Worm (Caenorhabditis elegans): ENCODE results near the gene F31B12.3.

Gene F31B12.3

ce11 chrX:10772165-10772584, 48.2 kb downstream of the F31B12.3 start (continued):
- TF ChIP-seq nhr-11 (tag; optimal IDR thresholded peaks at IDR 0.05) (no peak), nhr-25 (tag; optimal IDR thresholded peaks at IDR 0.05) (peak; percentile 73), lin-11 (tag; optimal IDR thresholded peaks at IDR 0.05) (no peak), gmeb-1 (tag; optimal IDR thresholded peaks at IDR 0.05) (peak; percentile 70), fos-1 (tag; optimal IDR thresholded peaks at IDR 0.05) (peak; percentile 95), sma-9 (GFP tag; optimal IDR thresholded peaks at IDR 0.05) (peak; percentile 100), sma-9 (tag; optimal IDR thresholded peaks at IDR 0.05) (no peak), nhr-129 (tag; optimal IDR thresholded peaks at IDR 0.05) (peak; percentile 94), ztf-4 (tag; optimal IDR thresholded peaks at IDR 0.05) (peak; percentile 80), peb-1 (tag; optimal IDR thresholded peaks at IDR 0.05) (no peak), C34F6.9 (tag; optimal IDR thresholded peaks at IDR 0.05) (peak; percentile 52), egl-27 (tag; optimal IDR thresholded peaks at IDR 0.05) (peak; percentile 61), ztf-1 (GFP tag; conservative IDR thresholded peaks at IDR 0.05) (no peak), crh-2 (tag; optimal IDR thresholded peaks at IDR 0.05) (peak; percentile 84), nhr-237 (tag; optimal IDR thresholded peaks at IDR 0.05) (no peak), unc-55 (GFP tag; optimal IDR thresholded peaks at IDR 0.05) (no peak)

ce11 chrX:10770988-10771496, 49.4 kb downstream of the F31B12.3 start:
- TF ChIP-seq nhr-11 (tag; optimal IDR thresholded peaks at IDR 0.05) (peak; percentile 22), gmeb-1 (tag; optimal IDR thresholded peaks at IDR 0.05) (peak; percentile 62), ceh-82 (tag; optimal IDR thresholded peaks at IDR 0.05) (no peak), elt-3 (tag; optimal IDR thresholded peaks at IDR 0.05) (no peak), lin-13 (GFP tag; optimal IDR thresholded peaks at IDR 0.05) (peak; percentile 64), nhr-23 (tag; optimal IDR thresholded peaks at IDR 0.05) (no peak), sma-9 (GFP tag; optimal IDR thresholded peaks at IDR 0.05) (peak; percentile 99), sma-9 (tag; optimal IDR thresholded peaks at IDR 0.05) (no peak), lin-39 (tag; optimal IDR thresholded peaks at IDR 0.05) (peak; percentile 46), sma-3 (GFP tag; optimal IDR thresholded peaks at IDR 0.05) (peak; percentile 87), mbf-1 (tag; optimal IDR thresholded peaks at IDR 0.05) (no peak), nhr-21 (tag; optimal IDR thresholded peaks at IDR 0.05) (peak; percentile 86), ama-1 (optimal IDR thresholded peaks at IDR 0.05) (peak; percentile 59), F13H6.1 (tag; optimal IDR thresholded peaks at IDR 0.05) (peak; percentile 97), blmp-1 (tag; optimal IDR thresholded peaks at IDR 0.05; ENCODE audit: insufficient read depth) (peak; percentile 95), skn-1 (tag; optimal IDR thresholded peaks at IDR 0.05) (no peak), sem-4 (tag; optimal IDR thresholded peaks at IDR 0.05) (peak; percentile 96), crh-2 (tag; optimal IDR thresholded peaks at IDR 0.05) (peak; percentile 90), elt-1 (tag; optimal IDR thresholded peaks at IDR 0.05) (no peak), unc-62 (GFP tag; optimal IDR thresholded peaks at IDR 0.05) (no peak), nhr-25 (tag; optimal IDR thresholded peaks at IDR 0.05) (peak; percentile 84), lin-11 (tag; optimal IDR thresholded peaks at IDR 0.05) (peak; percentile 33), R02D3.7 (tag; optimal IDR thresholded peaks at IDR 0.05) (no peak), ztf-4 (tag; optimal IDR thresholded peaks at IDR 0.05) (peak; percentile 66), mdl-1 (tag; optimal IDR thresholded peaks at IDR 0.05) (peak; percentile 30 to 79), fos-1 (tag; optimal IDR thresholded peaks at IDR 0.05) (peak; percentile 56), Y55F3AM.14 (GFP tag; optimal IDR thresholded peaks at IDR 0.05) (peak; percentile 89), peb-1 (tag; optimal IDR thresholded peaks at IDR 0.05) (no peak), nhr-77 (tag; optimal IDR thresholded peaks at IDR 0.05) (no peak), ztf-1 (GFP tag; conservative IDR thresholded peaks at IDR 0.05) (no peak), zag-1 (tag; optimal IDR thresholded peaks at IDR 0.05) (peak; percentile 86), mab-5 (tag; optimal IDR thresholded peaks at IDR 0.05) (peak; percentile 87), nhr-12 (tag; optimal IDR thresholded peaks at IDR 0.05) (no peak), lsy-2 (tag; optimal IDR thresholded peaks at IDR 0.05) (peak; percentile 40 to 90), aly-2 (tag; optimal IDR thresholded peaks at IDR 0.05) (no peak), ZK546.5 (tag; optimal IDR thresholded peaks at IDR 0.05) (no peak), nhr-10 (tag; optimal IDR thresholded peaks at IDR 0.05) (no peak), nhr-129 (tag; optimal IDR thresholded peaks at IDR 0.05) (peak; percentile 90), dmd-4 (tag; optimal IDR thresholded peaks at IDR 0.05) (no peak), snpc-4 (tag; optimal IDR thresholded peaks at IDR 0.05) (peak; percentile 55), unc-39 (tag; optimal IDR thresholded peaks at IDR 0.05) (no peak), ceh-16 (tag; optimal IDR thresholded peaks at IDR 0.05) (no peak), nhr-237 (tag; optimal IDR thresholded peaks at IDR 0.05) (no peak), nhr-6 (tag; optimal IDR thresholded peaks at IDR 0.05) (peak; percentile 83), alr-1 (tag; optimal IDR thresholded peaks at IDR 0.05) (no peak), unc-55 (GFP tag; optimal IDR thresholded peaks at IDR 0.05) (peak; percentile 86), C34F6.9 (tag; optimal IDR thresholded peaks at IDR 0.05) (peak; percentile 95), ztf-11 (tag; optimal IDR thresholded peaks at IDR 0.05) (no peak), egl-27 (tag; optimal IDR thresholded peaks at IDR 0.05) (peak; percentile 89)
